Worm (Caenorhabditis elegans): ENCODE results near the gene C54C6.7.

- no peak for TF ChIP-seq ama-1 (optimal IDR thresholded peaks at IDR 0.05)
- TF ChIP-seq jun-1 (tag; optimal IDR thresholded peaks at IDR 0.05): no peak
- no peak for TF ChIP-seq nhr-10 (tag; optimal IDR thresholded peaks at IDR 0.05)
- no peak for TF ChIP-seq T26A8.4 (GFP tag; IDR thresholded peaks at IDR 0.05)
- no peak for TF ChIP-seq hlh-30 (tag; optimal IDR thresholded peaks at IDR 0.05; ENCODE audit: insufficient read depth)
- TF ChIP-seq zag-1 (tag; optimal IDR thresholded peaks at IDR 0.05): no peak
- no peak for TF ChIP-seq unc-62 (GFP tag; optimal IDR thresholded peaks at IDR 0.05 in 1 of 2)
- no peak for TF ChIP-seq unc-62 (tag; optimal IDR thresholded peaks at IDR 0.05)
- TF ChIP-seq aha-1 (tag): no peak
- no peak for TF ChIP-seq skn-1 (tag; optimal IDR thresholded peaks at IDR 0.05)
- no peak for TF ChIP-seq nhr-237 (tag; optimal IDR thresholded peaks at IDR 0.05)
- TF ChIP-seq aly-2 (tag; optimal IDR thresholded peaks at IDR 0.05): no peak
These were observed 42.9 kb downstream of the C54C6.7 start, which contains the start of gene rpl-16 for ce11 chrIII:3503286-3503685.

All from whole organism, L4 larva.